Fruit fly (Drosophila melanogaster) ovary, adult (tissue): ENCODE data around the gene CG42854.

Source experiments
- CG17801 ChIP-seq: fragments of 200-800 bp; optimal IDR thresholded peaks from 2 replicates; lab custom pipeline; 2019; ENCODE audit warnings: missing biosample characterization, mild to moderate bottlenecking, missing genetic modification characterization, moderate library complexity; ENCODE audit not compliant: partially characterized antibody

CG42854 gene

DNA sequence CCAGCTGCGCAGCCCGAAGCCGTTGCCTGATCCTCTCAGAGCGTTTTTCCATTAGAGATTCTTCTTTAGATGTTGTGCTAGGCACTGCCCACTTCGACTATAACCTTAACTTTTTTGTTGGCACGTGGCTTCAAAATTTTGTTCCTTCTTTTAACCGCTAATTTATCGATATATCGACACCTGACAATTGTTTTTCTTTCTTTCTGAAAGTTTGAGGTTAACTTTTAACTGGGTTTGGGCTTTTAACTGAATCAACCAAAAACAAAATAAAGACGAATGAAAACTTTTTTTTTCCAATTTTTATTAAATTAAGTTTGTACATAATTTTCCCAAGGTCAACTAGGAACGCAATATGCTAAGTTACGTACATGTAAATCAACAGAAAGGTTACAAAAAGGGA is at the start of gene CG42854:
Gene CG42854, minus strand, starts transcription at position 101 of the 400 bp plus-strand sequence.
- TF ChIP-seq CG17801 (GFP tag; lab: Kevin White, UChicago): no peak

DNA sequence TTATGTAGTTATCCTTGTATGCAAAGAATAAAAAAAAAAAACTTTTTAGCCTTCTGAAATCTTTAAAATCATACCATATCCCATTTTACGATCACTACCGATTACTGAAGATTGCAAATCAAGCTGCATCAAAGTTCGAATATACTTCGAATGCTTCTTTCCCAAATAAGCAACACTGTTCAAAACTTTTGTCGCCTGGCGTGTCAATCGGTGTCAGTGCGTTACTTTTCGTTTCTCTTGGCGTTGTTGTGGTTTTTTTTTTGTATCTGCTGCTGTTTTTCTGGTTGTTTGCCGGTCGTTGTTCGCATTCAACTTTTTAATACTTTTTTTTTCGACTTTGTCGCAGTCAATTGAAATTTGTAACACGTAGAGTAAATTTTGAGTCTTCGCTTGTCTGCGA is 48.2 kb upstream of the CG42854 start:
- TF ChIP-seq CG17801 (GFP tag; lab: Kevin White, UChicago): no peak

DNA sequence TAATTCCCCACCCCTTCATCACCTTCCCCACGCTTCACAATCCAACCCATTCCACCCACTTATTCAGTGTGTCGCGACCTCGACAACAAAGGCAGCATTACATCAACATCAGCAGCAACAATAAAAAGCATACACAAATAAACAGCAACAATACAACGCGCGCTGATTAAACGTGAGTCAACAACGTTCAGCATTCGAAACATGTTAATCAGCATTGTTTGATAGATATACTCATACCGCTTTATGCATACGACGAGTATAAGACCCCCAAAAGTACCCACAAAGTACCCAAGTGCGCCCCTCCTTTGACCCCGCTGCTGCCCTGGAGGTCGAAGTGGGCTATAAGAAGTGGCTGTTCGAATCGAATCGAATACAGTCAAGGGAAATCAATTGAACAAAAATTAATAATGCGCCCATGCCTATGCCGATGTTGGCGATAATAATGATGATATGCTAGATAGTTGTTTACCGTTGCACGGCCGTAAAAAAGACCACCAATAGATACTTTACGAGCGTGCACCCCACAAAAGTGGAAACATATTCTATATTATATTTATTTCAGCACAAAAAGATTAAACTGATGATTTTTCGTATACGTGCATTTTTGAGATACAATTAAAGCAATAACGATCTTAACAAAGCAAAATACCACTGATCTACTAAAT is 47.5 kb upstream of the CG42854 start:
- no peak for TF ChIP-seq CG17801 (GFP tag; lab: Kevin White, UChicago)

DNA sequence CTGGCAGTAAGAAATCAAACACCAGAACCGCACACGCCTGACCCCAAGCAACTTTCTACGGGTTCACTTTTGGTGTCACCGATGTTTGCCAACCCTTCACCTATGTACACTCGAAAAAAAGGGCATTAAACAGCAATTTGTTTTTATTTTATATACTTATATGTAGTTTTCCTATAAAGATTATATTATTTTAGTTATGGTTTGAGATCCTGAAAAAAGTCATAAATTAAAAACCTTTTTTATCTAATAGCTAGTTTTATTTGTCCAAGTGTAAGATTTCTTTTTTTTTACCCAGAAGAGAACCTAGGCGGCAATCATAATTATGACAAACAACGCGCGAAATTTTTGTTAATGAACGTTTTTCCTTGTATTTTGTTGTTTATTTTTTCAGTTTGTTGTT is 46.6 kb upstream of the CG42854 start:
- peak; percentile 80 for TF ChIP-seq CG17801 (GFP tag; lab: Kevin White, UChicago)

DNA sequence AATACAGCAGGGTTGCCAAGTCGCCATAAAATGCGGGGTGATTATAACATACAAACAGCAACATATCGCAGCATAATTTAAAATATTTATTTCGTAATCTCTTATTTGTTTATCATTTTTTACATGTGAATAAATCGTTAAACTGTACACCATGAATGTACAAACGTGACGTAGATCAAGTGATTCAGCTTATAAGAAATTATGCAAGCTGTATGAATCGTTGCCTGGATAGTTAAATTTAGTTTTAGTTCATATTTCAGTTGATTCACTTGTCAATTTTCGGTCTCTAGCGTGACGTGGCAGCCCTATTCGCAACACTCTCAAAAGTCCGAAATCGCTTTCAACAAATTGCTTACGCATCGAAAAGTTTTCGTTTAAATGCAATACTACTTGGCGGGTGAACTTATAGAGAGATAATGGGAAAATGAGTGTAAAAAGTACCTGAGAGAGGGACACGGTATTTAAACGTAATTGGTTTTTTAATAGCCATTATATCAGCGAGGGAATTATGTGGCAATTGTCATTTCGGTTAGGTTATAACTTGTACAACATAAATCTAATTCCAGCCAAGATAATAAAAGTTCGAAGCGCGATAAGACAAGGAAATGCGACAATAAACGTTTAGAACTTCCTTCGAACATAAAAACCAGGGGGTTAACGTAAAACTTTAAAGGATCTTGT is 45.4 kb upstream of the CG42854 start:
- peak; percentile 96 for TF ChIP-seq CG17801 (GFP tag; lab: Kevin White, UChicago)

DNA sequence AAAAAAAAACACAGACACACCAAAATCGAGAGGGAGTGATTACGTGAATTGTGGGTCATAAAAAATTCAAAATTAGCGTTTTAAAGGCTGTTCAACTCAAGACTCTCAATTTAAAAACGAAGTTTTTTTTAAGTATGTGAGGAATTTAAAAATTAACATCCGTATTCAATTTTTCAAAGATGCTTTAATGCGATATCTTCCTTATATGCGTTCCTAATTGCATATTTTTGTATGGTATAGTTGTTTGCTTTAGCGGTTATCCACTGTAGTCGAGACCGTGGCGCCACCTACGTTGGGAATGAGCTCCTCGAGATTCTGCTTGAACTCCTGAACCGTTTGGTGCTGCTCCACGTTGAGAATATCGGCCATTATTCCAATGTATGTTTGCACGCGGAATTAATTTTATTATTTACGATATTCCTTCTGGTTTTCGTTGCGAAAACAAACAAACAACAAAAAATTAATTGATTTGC is 44.2 kb upstream of the CG42854 start:
- no peak for TF ChIP-seq CG17801 (GFP tag; lab: Kevin White, UChicago)

DNA sequence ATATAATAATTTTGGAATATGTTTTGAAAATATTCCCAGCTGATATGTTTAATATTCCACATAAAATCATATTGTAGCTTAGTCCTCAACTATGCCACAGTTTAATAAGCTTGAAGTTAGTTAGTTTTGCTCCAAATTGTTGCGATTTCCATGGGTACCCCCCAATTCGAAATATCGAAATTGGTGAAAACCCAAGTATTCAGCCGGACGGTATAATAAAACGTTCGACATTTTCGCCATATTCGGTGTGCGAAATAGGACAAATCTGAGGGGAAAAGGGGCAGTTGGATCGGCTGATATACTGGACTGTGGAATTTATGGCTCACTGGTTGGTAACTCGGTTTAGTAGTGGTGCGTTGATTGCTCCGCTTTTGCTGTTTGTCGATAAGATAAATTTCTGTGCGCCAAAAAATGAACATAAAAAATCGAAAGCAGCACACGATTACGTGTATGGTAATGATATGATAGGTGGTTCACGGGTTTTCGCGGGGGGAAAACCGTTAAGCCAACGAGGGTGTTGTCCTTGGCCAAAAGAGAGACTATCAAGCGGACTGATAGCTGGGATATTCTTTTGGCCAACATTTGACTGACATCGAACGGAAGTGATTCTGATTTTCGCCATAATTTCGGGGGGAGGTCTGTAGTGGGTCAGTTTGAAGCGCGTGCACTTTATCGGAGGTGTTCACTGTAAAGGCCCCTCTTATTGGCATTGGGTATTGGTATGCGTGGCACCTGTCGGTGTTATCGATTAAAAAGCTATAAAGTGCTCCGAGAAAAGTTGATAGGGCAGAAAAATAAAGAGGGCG is 43.5 kb upstream of the CG42854 start:
- no peak for TF ChIP-seq CG17801 (GFP tag; lab: Kevin White, UChicago)

DNA sequence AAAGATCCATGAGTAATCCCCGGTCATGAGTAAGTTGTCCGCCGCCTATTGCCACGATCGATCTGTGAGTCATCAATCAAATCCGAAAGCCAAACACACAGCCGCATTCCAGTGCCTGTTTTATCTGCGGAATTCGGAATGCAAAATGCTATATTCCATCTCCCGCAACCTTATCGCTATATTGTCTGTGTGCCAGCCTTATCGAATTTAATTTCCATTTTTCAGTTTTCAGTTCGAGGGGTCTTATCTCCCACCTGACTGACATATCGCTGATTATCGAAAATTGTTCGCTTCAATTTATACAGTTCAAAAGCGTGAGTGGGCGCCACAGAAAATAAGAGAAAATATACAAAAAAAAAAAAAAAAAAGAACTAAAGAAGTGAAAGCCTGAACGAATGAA is 42.4 kb upstream of the CG42854 start:
- no peak for TF ChIP-seq CG17801 (GFP tag; lab: Kevin White, UChicago)

DNA sequence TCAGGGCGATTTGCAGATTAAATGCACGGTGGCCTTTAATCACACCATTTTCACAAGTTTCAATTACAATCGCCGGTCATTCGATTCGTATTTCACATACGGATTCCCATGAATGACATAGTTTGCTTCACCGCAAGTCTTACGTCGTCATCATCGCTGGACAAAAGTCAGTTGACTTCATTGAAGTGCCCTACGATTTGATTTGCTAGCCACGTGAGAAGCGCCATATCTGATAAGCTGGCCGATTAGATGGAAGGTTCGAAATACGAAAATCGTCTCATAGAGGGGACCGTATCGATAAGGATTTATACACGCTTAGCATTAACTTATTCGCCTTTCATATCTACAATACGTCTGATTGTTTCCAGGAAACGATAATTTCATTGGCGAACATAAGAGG is 38.3 kb upstream of the CG42854 start:
- TF ChIP-seq CG17801 (GFP tag; lab: Kevin White, UChicago): no peak

DNA sequence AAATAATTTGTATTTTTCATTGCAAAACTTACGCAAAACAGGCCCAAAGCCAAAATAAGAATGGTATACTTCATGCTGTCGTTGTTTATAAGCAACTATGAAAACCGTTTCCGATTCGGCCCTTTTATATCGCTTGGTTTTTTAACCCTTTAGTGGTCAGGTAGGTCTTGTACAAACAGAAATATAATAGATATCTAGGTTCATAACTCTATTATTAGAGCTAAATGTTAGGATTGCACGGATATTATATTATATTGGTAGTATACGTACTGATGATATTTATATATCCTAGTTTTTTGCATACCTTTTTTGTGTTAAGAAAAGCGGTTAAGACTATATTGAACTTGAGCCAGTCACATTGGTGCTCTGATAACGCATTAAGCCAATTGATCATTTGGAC is 37.6 kb upstream of the CG42854 start, which contains the start of gene CG8661:
Gene CG8661, minus strand, starts transcription at position 101 of the 400 bp plus-strand sequence.
- TF ChIP-seq CG17801 (GFP tag; lab: Kevin White, UChicago): no peak

DNA sequence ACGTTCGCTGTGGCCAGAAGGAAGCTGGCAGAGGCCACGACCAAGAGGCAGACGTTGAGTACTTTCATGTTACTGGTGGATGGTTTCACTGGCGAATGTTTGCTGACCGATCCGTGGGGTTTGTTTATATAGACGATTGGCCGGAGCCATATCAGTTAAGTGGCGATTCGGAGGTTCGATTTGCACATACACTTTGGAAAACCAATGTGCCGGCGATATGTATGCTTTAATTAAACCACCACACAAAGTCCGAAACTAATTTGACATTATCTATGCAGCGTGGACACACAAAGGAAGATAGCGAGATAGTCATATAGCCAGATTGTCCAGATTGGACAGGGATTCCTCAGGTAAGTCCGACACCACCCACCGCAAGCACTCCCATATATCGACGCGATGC is 35.8 kb upstream of the CG42854 start, which contains the start of gene CG8664:
Gene CG8664, minus strand, starts transcription at position 101 of the 400 bp plus-strand sequence.
- no peak for TF ChIP-seq CG17801 (GFP tag; lab: Kevin White, UChicago)

DNA sequence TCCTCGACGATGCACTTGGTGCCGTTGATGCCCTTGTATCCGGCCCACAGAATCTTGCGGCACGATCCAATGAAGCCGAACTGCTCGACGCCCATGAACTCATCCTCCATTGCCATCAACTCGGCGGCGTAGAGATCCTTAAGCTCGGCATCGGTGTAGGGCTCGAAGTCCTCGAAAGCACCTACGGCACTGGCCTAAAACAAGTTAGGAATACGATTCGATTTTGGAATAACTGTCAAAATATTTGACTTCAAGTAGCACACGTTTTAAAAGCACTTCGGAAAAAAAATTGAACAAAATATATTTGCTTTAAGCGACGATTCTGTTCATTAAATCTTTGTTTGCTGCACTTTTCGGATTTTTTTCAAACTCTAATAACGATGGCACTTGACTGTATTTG is 35.4 kb upstream of the CG42854 start, which contains the start of gene CG5445:
Gene CG5445, plus strand, starts transcription at position 301 of the 400 bp plus-strand sequence.
- no peak for TF ChIP-seq CG17801 (GFP tag; lab: Kevin White, UChicago)

DNA sequence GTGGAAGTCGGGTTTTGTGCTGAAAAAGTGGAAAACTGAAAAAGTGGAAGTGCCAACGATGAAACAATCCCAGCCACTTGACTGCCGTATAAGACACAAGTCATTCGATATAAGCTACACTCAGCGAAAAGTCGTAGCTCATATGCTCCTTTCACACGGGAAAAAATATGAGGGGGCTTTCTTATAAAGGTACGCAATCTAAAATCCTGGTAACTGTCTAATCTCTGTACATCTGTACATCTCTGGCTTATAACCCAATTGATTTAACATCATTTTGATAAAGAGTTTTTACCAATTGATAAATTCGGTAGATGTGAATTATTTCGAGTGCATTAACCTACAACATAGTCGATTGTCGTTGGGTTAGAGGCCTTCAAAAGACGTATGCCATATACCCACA is 28.0 kb upstream of the CG42854 start:
- no peak for TF ChIP-seq CG17801 (GFP tag; lab: Kevin White, UChicago)

DNA sequence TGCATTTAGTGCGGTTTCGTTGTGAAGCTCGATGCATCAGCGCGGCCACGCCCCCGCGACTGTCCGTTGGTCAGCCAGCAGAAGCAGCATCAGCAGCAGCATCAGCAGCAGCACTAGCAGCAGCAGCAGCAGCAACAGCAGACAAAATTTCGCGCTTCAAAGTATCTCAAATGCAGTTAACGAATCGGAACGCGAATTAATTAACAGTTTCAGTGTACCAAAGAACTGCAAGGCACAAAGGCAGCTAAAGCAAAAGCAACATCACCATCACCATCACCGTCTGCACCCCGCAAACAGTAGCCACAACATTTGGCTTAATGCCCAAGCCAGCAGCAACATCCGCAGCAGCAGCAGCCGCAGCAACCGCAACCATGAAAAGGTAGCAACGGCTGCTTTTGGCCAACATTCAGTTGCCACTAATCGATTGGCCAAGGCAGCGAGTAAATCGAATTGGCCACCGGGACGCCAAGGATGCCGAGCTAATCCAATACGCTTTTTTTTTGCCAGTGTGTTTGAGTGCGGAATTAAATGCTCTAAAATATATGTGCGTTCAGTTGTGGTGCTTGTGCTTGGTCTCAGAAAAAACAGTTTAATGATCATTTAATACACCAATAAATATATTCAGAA is 18.7 kb upstream of the CG42854 start:
- TF ChIP-seq CG17801 (GFP tag; lab: Kevin White, UChicago): no peak

DNA sequence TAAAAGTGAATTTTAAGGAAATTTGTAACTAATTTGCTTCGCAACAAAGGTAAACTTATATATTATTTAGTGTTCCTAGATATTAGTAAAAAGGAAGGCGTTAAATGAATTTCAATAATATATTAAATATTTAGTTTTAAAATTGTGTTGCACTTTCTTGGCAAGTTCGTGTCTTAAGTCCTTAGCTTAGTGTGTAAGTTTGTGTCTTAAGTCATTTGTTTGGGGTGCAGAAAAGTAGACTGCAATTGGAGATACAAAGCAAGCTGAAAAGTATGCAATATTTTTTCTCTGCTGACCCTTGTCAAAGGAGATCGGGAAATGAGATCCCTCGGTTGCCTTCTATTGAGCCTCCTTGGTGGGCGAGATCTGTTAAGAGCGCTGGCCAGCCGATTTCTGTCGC is 15.2 kb upstream of the CG42854 start:
- TF ChIP-seq CG17801 (GFP tag; lab: Kevin White, UChicago): no peak
